Worm (Caenorhabditis elegans) whole organism, mixed stage, embryonic: Measurements from ENCODE around the gene Y37D8A.16.

Experiments
- ceh-43 ChIP-seq: fragments of 200-800 bp; sonication (Bioruptor generic); optimal IDR thresholded peaks from 2 replicates; lab custom pipeline; 2018; ENCODE audit warnings: mild to moderate bottlenecking, missing genetic modification characterization, moderate library complexity, missing compliant biosample characterization
- ces-1 ChIP-seq: fragments of 150-350 bp; optimal IDR thresholded peaks from 2 replicates; lab custom pipeline; 2014; ENCODE audit warnings: missing biosample characterization, missing genetic modification reagents, missing genetic modification characterization
- elt-1 ChIP-seq: sonication (generic microtip); optimal IDR thresholded peaks from 2 replicates; lab custom pipeline; 2017; ENCODE audit warnings: missing genetic modification characterization, mild to moderate bottlenecking, missing compliant biosample characterization, antibody characterized with exemption, moderate library complexity, borderline replicate concordance; ENCODE audit not compliant: insufficient read depth
- ham-2 ChIP-seq: fragments of 200-800 bp; sonication (Bioruptor generic); optimal IDR thresholded peaks from 2 replicates; lab custom pipeline; 2018; ENCODE audit warnings: mild to moderate bottlenecking, missing genetic modification characterization, missing compliant biosample characterization
- lsy-2 ChIP-seq: fragments of 150-350 bp; optimal IDR thresholded peaks from 2 replicates; lab custom pipeline; 2014; ENCODE audit warnings: missing biosample characterization, missing genetic modification characterization
- mab-5 ChIP-seq: fragments of 150-350 bp; optimal IDR thresholded peaks from 2 replicates; lab custom pipeline; 2014; ENCODE audit warnings: missing biosample characterization, missing genetic modification characterization
- nhr-12 ChIP-seq: fragments of 150-350 bp; optimal IDR thresholded peaks from 2 replicates; lab custom pipeline; 2014; ENCODE audit warnings: missing biosample characterization, missing genetic modification characterization
- nhr-237 ChIP-seq: fragments of 150-350 bp; optimal IDR thresholded peaks from 2 replicates; lab custom pipeline; 2014; ENCODE audit warnings: missing biosample characterization, missing genetic modification characterization
- nhr-28 ChIP-seq: fragments of 150-350 bp; optimal IDR thresholded peaks from 2 replicates; lab custom pipeline; 2014; ENCODE audit warnings: missing biosample characterization, missing genetic modification characterization
- snpc-4 ChIP-seq: fragments of 150-350 bp; optimal IDR thresholded peaks from 2 replicates; lab custom pipeline; 2014; ENCODE audit warnings: missing biosample characterization, missing genetic modification characterization

ce11 chrIII:12918575-12918974 lies at the start of gene Y37D8A.16:
- no peak for TF ChIP-seq snpc-4
- TF ChIP-seq mab-5 (tag; lab: Kevin White, UChicago): no peak
- no peak for TF ChIP-seq ces-1 (GFP tag; lab: Kevin White, UChicago)
- no peak for TF ChIP-seq nhr-237 (tag; lab: Kevin White, UChicago)
- TF ChIP-seq nhr-28 (tag; lab: Kevin White, UChicago): no peak
- TF ChIP-seq ceh-43 (GFP tag; lab: Kevin White, UChicago): no peak
- TF ChIP-seq nhr-12 (tag; lab: Kevin White, UChicago): no peak
- no peak for TF ChIP-seq ham-2 (GFP tag; lab: Kevin White, UChicago)
- TF ChIP-seq lsy-2: no peak
- no peak for TF ChIP-seq elt-1 (tag; lab: Kevin White, UChicago)
